Worm (Caenorhabditis elegans) whole organism, early embryonic: Measurements from ENCODE around the gene gna-1.

Source experiments
- B0310.2 ChIP-seq: sonication (generic microtip); optimal IDR thresholded peaks from 2 replicates; lab custom pipeline; 2016; ENCODE audit warnings: mild to moderate bottlenecking, missing genetic modification characterization, missing compliant biosample characterization
- F13C5.2 ChIP-seq: sonication (generic microtip); optimal IDR thresholded peaks from 2 replicates; lab custom pipeline; 2017; ENCODE audit warnings: mild to moderate bottlenecking, missing genetic modification characterization, inconsistent platforms, missing compliant biosample characterization
- ama-1 ChIP-seq: fragments of 150-350 bp; optimal IDR thresholded peaks from 2 replicates; lab custom pipeline; 2014
- ceh-13 ChIP-seq: fragments of 200-800 bp; sonication (Bioruptor generic); optimal IDR thresholded peaks from 2 replicates; lab custom pipeline; 2018; ENCODE audit warnings: mild to moderate bottlenecking, missing genetic modification characterization, missing compliant biosample characterization
- ceh-36 ChIP-seq: sonication (generic microtip); optimal IDR thresholded peaks from 2 replicates; lab custom pipeline; 2016; ENCODE audit warnings: missing genetic modification characterization, inconsistent platforms, missing compliant biosample characterization
- ets-7 ChIP-seq: sonication (generic microtip); optimal IDR thresholded peaks from 2 replicates; lab custom pipeline; 2016; ENCODE audit warnings: missing genotype, missing genetic modification characterization, missing compliant biosample characterization
- flt-1 ChIP-seq: fragments of 200-800 bp; sonication (Bioruptor generic); IDR thresholded peaks from 2 replicates; pipeline ENCODE4 v1.3.6; 2022; ENCODE audit warnings: missing genetic modification characterization, missing compliant biosample characterization
- hmbx-1 ChIP-seq: sonication (generic microtip); optimal IDR thresholded peaks from 2 replicates; lab custom pipeline; 2016; ENCODE audit warnings: mild to moderate bottlenecking, missing genetic modification characterization, missing compliant biosample characterization
- hmg-4 ChIP-seq: fragments of 200-800 bp; sonication (Bioruptor generic); optimal IDR thresholded peaks from 2 replicates; lab custom pipeline; 2018; ENCODE audit warnings: mild to moderate bottlenecking, missing genetic modification characterization, missing compliant biosample characterization
- hnd-1 ChIP-seq: sonication (generic microtip); optimal IDR thresholded peaks from 2 replicates; lab custom pipeline; 2016; ENCODE audit warnings: missing genetic modification characterization, missing compliant biosample characterization
- pes-1 ChIP-seq: fragments of 200-800 bp; sonication (Bioruptor generic); IDR thresholded peaks from 2 replicates; pipeline ENCODE4 v1.3.6; 2022; ENCODE audit warnings: missing genetic modification reagents, missing genetic modification characterization, missing compliant biosample characterization
- scrt-1 ChIP-seq: fragments of 200-800 bp; sonication (Bioruptor generic); IDR thresholded peaks from 2 replicates; pipeline ENCODE4 v1.3.6; 2022; ENCODE audit warnings: missing genetic modification characterization, missing compliant biosample characterization
- sea-1 ChIP-seq: fragments of 200-800 bp; sonication (Bioruptor generic); conservative IDR thresholded peaks from 2 replicates; pipeline ENCODE4 v1.3.6; 2022; ENCODE audit warnings: missing genetic modification characterization, missing compliant biosample characterization
- tbx-11 ChIP-seq: fragments of 200-800 bp; sonication (Bioruptor generic); IDR thresholded peaks from 2 replicates; pipeline ENCODE4 v1.3.6; 2022; ENCODE audit warnings: missing genetic modification characterization, missing compliant biosample characterization
- tbx-37 ChIP-seq: fragments of 200-800 bp; sonication (Bioruptor generic); conservative IDR thresholded peaks from 2 replicates; pipeline ENCODE4 v1.3.6; 2022; ENCODE audit warnings: missing genetic modification reagents, missing genetic modification characterization, missing compliant biosample characterization
- tra-4 ChIP-seq: sonication (generic microtip); optimal IDR thresholded peaks from 2 replicates; lab custom pipeline; 2017; ENCODE audit warnings: missing genetic modification characterization, missing compliant biosample characterization

gna-1 gene

DNA sequence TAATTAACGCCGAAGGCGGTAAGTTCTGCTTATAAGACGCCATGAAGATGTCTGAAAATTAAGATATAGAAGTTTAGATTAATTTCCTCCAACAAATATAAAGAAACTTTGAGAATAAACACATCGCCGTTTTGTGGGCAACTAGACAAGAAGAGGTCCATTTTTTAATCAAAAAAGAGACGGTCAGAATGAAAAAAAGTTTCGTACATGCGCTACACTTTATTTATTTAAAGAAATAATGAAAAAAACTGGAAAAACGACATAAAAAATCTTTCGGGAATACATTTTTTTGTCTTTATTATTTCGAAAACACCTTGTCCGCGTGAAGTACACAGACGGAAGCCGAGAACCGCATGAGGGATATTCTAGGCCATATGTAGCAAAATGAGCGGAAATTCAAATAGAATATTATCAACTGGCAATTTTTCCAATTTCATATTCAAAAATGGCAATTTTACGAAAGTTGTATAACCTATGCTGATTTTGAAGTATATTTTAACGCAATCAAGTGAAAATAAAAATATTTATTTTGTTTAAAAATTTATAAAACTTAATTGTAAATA, 35.9 kb upstream of the gna-1 start, which contains the start of gene sluh-7:
sluh-7 (minus strand) TSS at position 51 of the 563 bp plus-strand sequence.
- TF ChIP-seq hnd-1 (tag; lab: Kevin White, UChicago), result peak; percentile 21
- no peak for TF ChIP-seq flt-1 (GFP tag; lab: Robert Waterston, UW)
- TF ChIP-seq hmg-4 (GFP tag; lab: Kevin White, UChicago), result no peak
- TF ChIP-seq sea-1 (GFP tag; lab: Robert Waterston, UW), result no peak
- TF ChIP-seq ceh-13 (GFP tag; lab: Kevin White, UChicago), result peak; percentile 28
- TF ChIP-seq tbx-11 (GFP tag; lab: Robert Waterston, UW), result no peak
- TF ChIP-seq scrt-1, result no peak
- TF ChIP-seq tbx-37, result peak; percentile 86
- TF ChIP-seq pes-1 (GFP tag; lab: Robert Waterston, UW), result no peak; the same call in 1 of the 2 replicates
- peak; percentile 43 for TF ChIP-seq F13C5.2 (tag; lab: Kevin White, UChicago)

DNA sequence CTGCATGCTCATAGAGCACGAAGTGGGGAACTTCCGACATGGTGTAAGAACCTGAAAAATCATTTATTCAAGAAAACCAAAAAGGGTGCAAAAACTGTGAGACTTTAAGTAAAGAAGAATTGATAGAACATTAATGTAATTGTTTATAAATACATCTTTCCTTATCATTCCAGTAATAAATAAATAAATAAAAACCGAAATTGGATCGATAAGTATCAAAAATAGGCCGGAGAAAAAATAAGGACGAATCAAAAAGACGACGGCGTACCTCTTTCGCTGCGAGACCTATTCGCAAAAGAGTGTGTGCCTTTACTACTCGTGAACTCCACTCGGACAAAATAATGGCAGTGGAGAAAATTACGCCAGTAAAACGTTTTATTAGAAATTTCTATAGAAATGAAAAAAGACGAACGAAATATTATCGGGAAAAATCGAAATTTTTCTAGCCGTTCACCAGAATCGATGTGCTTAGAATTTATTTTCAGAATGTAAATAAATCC, 33.0 kb upstream of the gna-1 start, which contains the start of gene nol-56:
nol-56 (minus strand) TSS at position 51 of the 500 bp plus-strand sequence.
- TF ChIP-seq scrt-1 (no peak), pes-1 (GFP tag; lab: Robert Waterston, UW) (0 out of 2 replicates have a peak, but pooled peaks have one; percentile 37)

DNA sequence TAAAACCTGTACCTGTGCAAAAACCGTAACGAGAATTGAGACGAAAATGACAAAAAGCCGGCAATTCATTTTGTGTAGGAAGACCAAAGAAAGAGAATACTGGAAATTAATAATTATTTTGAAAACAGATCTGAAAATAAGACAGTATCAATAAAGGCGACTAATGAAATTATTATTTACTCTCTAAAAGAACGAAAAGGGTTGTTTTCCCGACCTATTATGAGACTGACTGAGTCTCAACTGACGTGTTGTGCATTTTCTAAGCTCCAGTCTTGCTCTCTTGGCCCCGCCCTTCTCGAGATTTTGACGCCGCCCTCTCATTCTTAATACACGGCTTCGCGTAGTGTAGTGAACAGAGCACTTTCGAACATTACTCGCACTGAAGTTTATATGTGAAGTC, 30.1 kb upstream of the gna-1 start, which contains the start of gene K07C5.9:
K07C5.9 (minus strand) TSS at position 101 of the 400 bp plus-strand sequence.
- TF ChIP-seq ets-7 (tag; lab: Kevin White, UChicago) (no peak), ama-1 (lab: Kevin White, UChicago) (no peak), hmbx-1 (no peak)

DNA sequence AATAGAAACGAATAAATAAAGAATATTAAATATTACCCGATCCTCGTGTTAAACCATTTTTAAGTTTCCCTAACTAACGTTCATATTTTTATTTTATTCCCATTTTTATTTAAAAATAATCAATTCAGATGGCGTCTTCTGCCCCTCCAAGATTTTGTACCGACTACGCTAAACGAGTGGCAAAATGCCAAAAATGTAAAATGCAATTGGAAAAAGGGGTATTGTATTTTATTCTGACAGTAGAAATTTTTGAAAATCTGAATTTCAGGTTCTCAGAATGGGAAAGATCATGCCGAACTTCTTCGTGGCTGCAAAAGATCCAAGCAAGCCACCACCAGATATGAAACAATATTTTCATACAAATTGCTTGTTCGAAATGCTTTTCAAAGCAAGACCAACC, 23.0 kb upstream of the gna-1 start, which contains the start of gene K07C5.3:
K07C5.3 (plus strand) TSS at position 129 of the 400 bp plus-strand sequence.
- TF ChIP-seq hnd-1 (tag; lab: Kevin White, UChicago), result no peak
- no peak for TF ChIP-seq B0310.2 (tag; lab: Kevin White, UChicago)
- TF ChIP-seq sea-1 (GFP tag; lab: Robert Waterston, UW), result no peak
- TF ChIP-seq pes-1 (GFP tag; lab: Robert Waterston, UW), result no peak
- TF ChIP-seq hmbx-1, result no peak
- TF ChIP-seq flt-1 (GFP tag; lab: Robert Waterston, UW), result no peak
- TF ChIP-seq ets-7 (tag; lab: Kevin White, UChicago), result no peak

DNA sequence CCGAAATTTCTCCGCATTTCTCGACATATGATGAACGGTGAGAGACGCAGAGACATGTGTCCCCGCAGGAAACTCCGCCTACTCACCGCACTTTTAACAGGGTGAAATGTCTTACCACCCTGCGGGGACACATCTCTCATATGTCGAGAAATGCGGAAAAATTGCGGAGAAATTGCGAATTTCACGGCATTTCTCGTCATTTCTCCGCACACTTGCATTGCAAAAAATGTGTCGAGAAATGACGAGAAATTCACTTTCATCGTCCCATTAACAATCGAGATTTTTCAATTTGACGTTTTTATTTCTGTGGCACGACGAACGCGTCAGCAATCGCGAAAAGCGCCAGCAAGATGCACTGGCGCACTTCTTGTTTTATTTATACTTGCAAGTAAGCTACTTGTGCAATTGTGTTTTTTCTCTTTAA, 22.0 kb upstream of the gna-1 start, which contains the start of gene K07C5.13:
K07C5.13 (plus strand) TSS at position 151 of the 424 bp plus-strand sequence.
- TF ChIP-seq scrt-1 (peak; percentile 51; the same call in 1 of the 2 replicates), sea-1 (GFP tag; lab: Robert Waterston, UW) (peak; percentile 75; the same call in 1 of the 2 replicates), flt-1 (GFP tag; lab: Robert Waterston, UW) (peak; percentile 56), tbx-37 (0 out of 2 replicates have a peak, but pooled peaks have one; percentile 36), pes-1 (GFP tag; lab: Robert Waterston, UW) (peak; percentile 61; the same call in 1 of the 2 replicates), tbx-11 (GFP tag; lab: Robert Waterston, UW) (peak; percentile 61; the same call in 1 of the 2 replicates)

DNA sequence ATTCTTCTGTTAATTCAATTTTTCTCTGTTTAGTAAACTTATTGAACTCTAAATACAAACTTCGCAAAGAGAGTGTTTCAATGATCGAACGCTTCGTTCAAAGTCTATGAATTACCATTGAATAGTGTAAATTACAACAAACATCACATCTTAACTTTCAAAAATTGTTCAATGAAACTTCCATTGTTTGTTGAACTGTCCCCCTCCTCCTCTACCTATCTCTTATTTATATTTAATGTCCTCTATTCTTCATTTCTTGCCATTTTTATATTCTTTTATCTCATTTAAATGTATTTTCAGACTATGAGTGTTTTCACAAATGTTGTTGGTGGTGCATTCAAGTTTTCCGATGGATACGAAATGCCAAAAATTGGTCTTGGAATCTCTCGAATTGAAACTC, 19.2 kb upstream of the gna-1 start, which contains the start of gene K07C5.2:
K07C5.2 (plus strand) TSS at position 301 of the 400 bp plus-strand sequence.
- TF ChIP-seq F13C5.2 (tag; lab: Kevin White, UChicago), result no peak
- TF ChIP-seq pes-1 (GFP tag; lab: Robert Waterston, UW), result no peak
- TF ChIP-seq tbx-11 (GFP tag; lab: Robert Waterston, UW), result no peak
- no peak for TF ChIP-seq hnd-1 (tag; lab: Kevin White, UChicago)
- TF ChIP-seq tbx-37, result no peak
- no peak for TF ChIP-seq flt-1 (GFP tag; lab: Robert Waterston, UW)
- TF ChIP-seq B0310.2 (tag; lab: Kevin White, UChicago), result no peak

DNA sequence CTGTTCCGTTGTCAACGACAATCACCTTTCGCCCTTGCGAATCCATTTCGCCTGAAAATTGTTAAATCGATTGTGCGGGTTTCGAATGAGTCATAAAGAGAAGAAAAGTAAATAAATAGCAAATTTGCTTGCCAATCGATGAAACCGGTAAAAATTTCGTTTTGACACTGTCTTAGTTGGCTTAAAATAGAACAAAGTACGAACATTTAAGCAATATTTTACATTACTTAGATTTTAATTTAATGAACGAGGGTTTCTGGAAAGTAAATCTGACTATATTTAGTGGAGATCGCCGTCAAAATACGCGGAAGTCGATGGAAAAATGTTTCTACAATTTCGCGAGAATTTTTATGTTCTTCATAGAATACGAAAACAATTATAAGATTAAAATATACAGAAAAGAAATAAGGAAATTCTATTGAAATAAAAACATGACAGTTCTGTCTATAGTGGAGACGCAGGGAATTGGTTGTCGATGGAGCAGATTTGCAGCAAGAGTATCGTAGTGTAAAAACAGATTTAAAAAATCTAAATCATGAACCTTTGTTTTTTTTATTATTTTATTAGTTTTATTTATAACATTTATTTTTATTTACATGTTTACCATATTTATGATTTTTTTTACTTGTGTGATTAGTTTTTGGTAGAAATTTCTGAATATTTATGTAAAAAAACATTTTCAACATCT, 18.5 kb upstream of the gna-1 start, which contains the start of gene arx-2:
arx-2 (minus strand) TSS at position 51 of the 688 bp plus-strand sequence.
- TF ChIP-seq B0310.2 (tag; lab: Kevin White, UChicago) (no peak), ets-7 (tag; lab: Kevin White, UChicago) (no peak), F13C5.2 (tag; lab: Kevin White, UChicago) (no peak), ceh-36 (tag; lab: Kevin White, UChicago) (no peak)

DNA sequence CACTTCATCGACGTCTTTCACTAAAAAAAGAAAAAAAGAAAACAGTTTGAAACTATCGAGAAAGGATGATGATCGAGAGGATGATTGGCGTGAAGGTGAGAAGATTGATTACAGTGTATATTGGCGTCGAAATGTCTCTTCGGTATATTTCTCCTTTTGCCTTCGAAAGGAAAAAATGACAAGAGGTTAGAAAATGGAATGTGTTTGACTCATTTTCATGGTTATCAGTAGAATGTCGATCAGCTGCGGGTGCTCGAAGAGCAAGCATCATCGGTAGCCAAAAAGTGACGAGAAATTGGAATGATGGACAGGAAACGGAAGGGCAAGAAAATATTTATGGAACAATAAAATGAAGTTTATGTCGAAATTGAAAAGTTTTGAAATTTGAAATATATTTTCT, 13.9 kb upstream of the gna-1 start:
- no peak for TF ChIP-seq pes-1 (GFP tag; lab: Robert Waterston, UW)
- TF ChIP-seq B0310.2 (tag; lab: Kevin White, UChicago), result no peak
- TF ChIP-seq hnd-1 (tag; lab: Kevin White, UChicago), result no peak
- TF ChIP-seq F13C5.2 (tag; lab: Kevin White, UChicago), result no peak
- TF ChIP-seq tra-4, result no peak
- no peak for TF ChIP-seq hmg-4 (GFP tag; lab: Kevin White, UChicago)
- no peak for TF ChIP-seq flt-1 (GFP tag; lab: Robert Waterston, UW)
